Fruit fly (Drosophila melanogaster) whole organism, embryonic: ENCODE results near the gene Vajk3.

Experiments
- Blimp-1 ChIP-seq: fragments of 200-800 bp; sonication (Bioruptor generic); optimal IDR thresholded peaks from 3 replicates; lab custom pipeline; 2018; ENCODE audit warnings: missing biosample characterization, missing genetic modification characterization, mild to moderate bottlenecking, moderate library complexity, missing genetic modification reagents
- CG10209 ChIP-seq: fragments of 200-800 bp; sonication (Bioruptor generic); optimal IDR thresholded peaks from 3 replicates; lab custom pipeline; 2017; ENCODE audit warnings: missing biosample characterization, mild to moderate bottlenecking, missing genetic modification characterization, missing genetic modification reagents
- CG10274 ChIP-seq: fragments of 200-800 bp; sonication (Bioruptor generic); optimal IDR thresholded peaks from 3 replicates; lab custom pipeline; 2017; ENCODE audit warnings: missing biosample characterization, mild to moderate bottlenecking, missing genetic modification characterization
- CG10431 ChIP-seq: fragments of 200-800 bp; sonication (Bioruptor generic); optimal IDR thresholded peaks from 3 replicates; lab custom pipeline; 2018; ENCODE audit warnings: missing biosample characterization, mild to moderate bottlenecking, missing genetic modification characterization
- CG11085 ChIP-seq: fragments of 200-800 bp; sonication (Bioruptor generic); IDR thresholded peaks from 2 replicates; pipeline ENCODE4 v1.3.6; 2022; ENCODE audit warnings: missing biosample characterization, missing genetic modification characterization
- CG11696 ChIP-seq: fragments of 200-800 bp; sonication (Bioruptor generic); IDR thresholded peaks from 2 replicates; pipeline ENCODE4 v1.3.6; 2022; ENCODE audit warnings: missing biosample characterization, missing genetic modification characterization
- CG12071 ChIP-seq: fragments of 200-800 bp; sonication (Bioruptor generic); optimal IDR thresholded peaks from 3 replicates; lab custom pipeline; 2018; ENCODE audit warnings: missing biosample characterization, mild to moderate bottlenecking, missing genetic modification characterization
- CG12942 ChIP-seq: fragments of 200-800 bp; sonication (Bioruptor generic); optimal IDR thresholded peaks from 3 replicates; lab custom pipeline; 2016; ENCODE audit warnings: missing biosample characterization, missing genetic modification characterization
- CG13287 ChIP-seq: fragments of 200-800 bp; sonication (Bioruptor generic); IDR thresholded peaks from 2 replicates; pipeline ENCODE4 v1.3.6; 2022; ENCODE audit warnings: missing biosample characterization, missing genetic modification characterization; ENCODE audit not compliant: partially characterized antibody
- CG15479 ChIP-seq: fragments of 200-800 bp; sonication (Bioruptor generic); optimal IDR thresholded peaks from 3 replicates; lab custom pipeline; 2019; ENCODE audit warnings: missing biosample characterization, mild to moderate bottlenecking, missing genetic modification characterization, moderate library complexity
- CG16813 ChIP-seq: fragments of 200-800 bp; sonication (Bioruptor generic); IDR thresholded peaks from 3 replicates; pipeline ENCODE4 v1.3.6; 2022; ENCODE audit warnings: missing biosample characterization, missing genetic modification characterization; ENCODE audit not compliant: partially characterized antibody
- CG18011 ChIP-seq: fragments of 200-800 bp; sonication (Bioruptor generic); optimal IDR thresholded peaks from 2 replicates; lab custom pipeline; 2017; ENCODE audit warnings: missing biosample characterization, missing genetic modification characterization, mild to moderate bottlenecking, moderate library complexity, missing genotype
- CG2199 ChIP-seq: fragments of 200-800 bp; sonication (Bioruptor generic); IDR thresholded peaks from 3 replicates; pipeline ENCODE4 v1.3.6; 2022; ENCODE audit warnings: missing biosample characterization, missing genetic modification characterization
- CG30020 ChIP-seq: fragments of 200-800 bp; optimal IDR thresholded peaks from 2 replicates; lab custom pipeline; 2019; ENCODE audit warnings: missing biosample characterization, mild to moderate bottlenecking, missing genetic modification characterization, moderate library complexity
- CG32532 ChIP-seq: fragments of 200-800 bp; sonication (Bioruptor generic); IDR thresholded peaks from 2 replicates; pipeline ENCODE4 v1.3.6; 2022; ENCODE audit warnings: missing biosample characterization, missing genetic modification characterization
- CG33213 ChIP-seq: fragments of 200-800 bp; sonication (Bioruptor generic); optimal IDR thresholded peaks from 3 replicates; lab custom pipeline; 2016; ENCODE audit warnings: missing biosample characterization, missing genetic modification characterization
- CG3407 ChIP-seq: fragments of 200-800 bp; sonication (Bioruptor generic); optimal IDR thresholded peaks from 2 replicates; lab custom pipeline; 2018; ENCODE audit warnings: missing biosample characterization, mild to moderate bottlenecking, missing genetic modification characterization
- CG34376 ChIP-seq: fragments of 200-800 bp; sonication (Bioruptor generic); optimal IDR thresholded peaks from 2 replicates; lab custom pipeline; 2018; ENCODE audit warnings: missing biosample characterization, mild to moderate bottlenecking, missing genetic modification characterization
- CG5953 ChIP-seq: fragments of 200-800 bp; sonication (Bioruptor generic); IDR thresholded peaks from 2 replicates; pipeline ENCODE4 v1.3.6; 2022; ENCODE audit warnings: missing biosample characterization, missing genetic modification characterization
- CG7357 ChIP-seq: fragments of 200-800 bp; sonication (Bioruptor generic); IDR thresholded peaks from 3 replicates; pipeline ENCODE4 v1.3.6; 2022; ENCODE audit warnings: missing biosample characterization, missing genetic modification characterization
- CG9797 ChIP-seq: fragments of 200-800 bp; sonication (Bioruptor generic); optimal IDR thresholded peaks from 3 replicates; lab custom pipeline; 2018; ENCODE audit warnings: missing biosample characterization, mild to moderate bottlenecking, missing genetic modification characterization
- HHEX ChIP-seq: fragments of 200-800 bp; sonication (Bioruptor generic); optimal IDR thresholded peaks from 3 replicates; lab custom pipeline; 2017; ENCODE audit warnings: missing biosample characterization, mild to moderate bottlenecking, missing genetic modification characterization, missing genetic modification reagents
- HLHmδ ChIP-seq: fragments of 200-800 bp; sonication (Bioruptor generic); optimal IDR thresholded peaks from 2 replicates; lab custom pipeline; 2018; ENCODE audit warnings: missing biosample characterization, mild to moderate bottlenecking, missing genetic modification characterization, moderate library complexity
- Hmr ChIP-seq: fragments of 200-800 bp; sonication (Bioruptor generic); optimal IDR thresholded peaks from 3 replicates; lab custom pipeline; 2017; ENCODE audit warnings: mild to moderate bottlenecking, missing biosample characterization, missing genetic modification reagents, missing genetic modification characterization
- Jarid2 ChIP-seq: fragments of 200-800 bp; sonication (Bioruptor generic); optimal IDR thresholded peaks from 3 replicates; lab custom pipeline; 2017; ENCODE audit warnings: mild to moderate bottlenecking, missing biosample characterization, missing genetic modification reagents, missing genetic modification characterization
- Med ChIP-seq: fragments of 200-800 bp; sonication (Bioruptor generic); peaks from one replicate; lab custom pipeline; 2016; ENCODE audit warnings: missing biosample characterization, missing genetic modification characterization, mild to moderate bottlenecking, inconsistent platforms, moderate library complexity
- PHDP ChIP-seq: fragments of 200-800 bp; sonication (Bioruptor generic); optimal IDR thresholded peaks from 3 replicates; lab custom pipeline; 2018; ENCODE audit warnings: missing biosample characterization, mild to moderate bottlenecking, missing genetic modification characterization, moderate library complexity
- Trl ChIP-seq, 3 experiments: fragments of >200 bp in 2 of 3; fragments of 200-800 bp in 1 of 3; sonication (Bioruptor generic) in 1 of 3; optimal IDR thresholded peaks; 2 replicates in 1 of 3; 3 replicates in 2 of 3; lab custom pipeline; 2016 to 2017; ENCODE audit warnings: missing biosample characterization in 1 of 3, missing genetic modification characterization in 1 of 3
- bab2 ChIP-seq: fragments of 200-800 bp; sonication (Bioruptor generic); optimal IDR thresholded peaks from 2 replicates; lab custom pipeline; 2016; ENCODE audit warnings: missing biosample characterization, missing genetic modification characterization
- cad ChIP-seq: fragments of >200 bp; optimal IDR thresholded peaks from 2 replicates; lab custom pipeline; 2017; ENCODE audit warnings: missing biosample characterization, missing genetic modification characterization
- chinmo ChIP-seq: fragments of 200-800 bp; sonication (Bioruptor generic); IDR thresholded peaks from 4 replicates; pipeline ENCODE4 v1.3.6; 2022; ENCODE audit warnings: missing biosample characterization, missing genetic modification characterization; ENCODE audit not compliant: partially characterized antibody
- cwo ChIP-seq: fragments of 200-800 bp; sonication (Bioruptor generic); optimal IDR thresholded peaks from 3 replicates; lab custom pipeline; 2017; ENCODE audit warnings: missing biosample characterization, missing genetic modification characterization, mild to moderate bottlenecking, moderate library complexity, missing genetic modification reagents
- dan ChIP-seq: fragments of 200-800 bp; sonication (Bioruptor generic); IDR thresholded peaks from 2 replicates; pipeline ENCODE4 v1.3.6; 2022; ENCODE audit warnings: missing biosample characterization, missing genetic modification characterization
- exex ChIP-seq: fragments of 200-800 bp; sonication (Bioruptor generic); optimal IDR thresholded peaks from 4 replicates; lab custom pipeline; 2018; ENCODE audit warnings: missing biosample characterization, mild to moderate bottlenecking, missing genetic modification characterization, moderate library complexity
- fru ChIP-seq: fragments of >200 bp; optimal IDR thresholded peaks from 2 replicates; lab custom pipeline; 2017
- ftz-f1 ChIP-seq: fragments of 200-800 bp; sonication (Bioruptor generic); optimal IDR thresholded peaks from 2 replicates; lab custom pipeline; 2016; ENCODE audit warnings: missing biosample characterization, missing genetic modification characterization
- ken ChIP-seq: fragments of 200-800 bp; sonication (Bioruptor generic); IDR thresholded peaks from 3 replicates; pipeline ENCODE4 v1.3.6; 2022; ENCODE audit warnings: missing biosample characterization, missing genetic modification characterization
- mam ChIP-seq: fragments of 200-800 bp; sonication (Bioruptor generic); optimal IDR thresholded peaks from 3 replicates; lab custom pipeline; 2016; ENCODE audit warnings: missing biosample characterization, missing genetic modification characterization
- mirr ChIP-seq: fragments of 200-800 bp; sonication (Bioruptor generic); optimal IDR thresholded peaks from 3 replicates; lab custom pipeline; 2018; ENCODE audit warnings: missing biosample characterization, mild to moderate bottlenecking, missing genetic modification characterization
- org-1 ChIP-seq: fragments of 200-800 bp; sonication (Bioruptor generic); optimal IDR thresholded peaks from 2 replicates; lab custom pipeline; 2017; ENCODE audit warnings: missing biosample characterization, missing genetic modification characterization
- peb ChIP-seq: fragments of 200-800 bp; sonication (Bioruptor generic); IDR thresholded peaks from 2 replicates; pipeline ENCODE4 v1.3.6; 2022; ENCODE audit warnings: missing biosample characterization, missing genetic modification characterization
- pfk ChIP-seq: fragments of 200-800 bp; sonication (Bioruptor generic); optimal IDR thresholded peaks from 2 replicates; lab custom pipeline; 2018; ENCODE audit warnings: missing biosample characterization, mild to moderate bottlenecking, missing genetic modification characterization, moderate library complexity

The Vajk3 gene

DNA sequence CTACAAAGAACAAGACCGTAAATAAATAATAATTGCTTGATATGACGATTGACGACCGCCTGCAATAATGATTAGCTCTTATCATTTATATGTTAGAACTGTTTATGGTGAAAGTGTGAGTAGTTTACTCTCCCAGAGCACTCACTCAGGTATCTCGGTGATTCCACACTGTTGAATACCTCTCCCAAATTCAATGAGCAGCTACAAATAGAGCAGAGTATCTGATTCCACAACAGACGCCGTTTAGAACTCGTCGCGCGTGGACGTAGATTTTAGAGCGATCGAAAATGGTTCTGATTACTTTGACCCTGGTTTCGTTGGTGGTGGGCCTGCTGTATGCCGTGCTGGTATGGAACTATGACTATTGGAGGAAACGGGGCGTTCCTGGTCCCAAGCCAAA lies 29.8 kb upstream of the Vajk3 start, which contains the start of gene Cyp28a5:
Cyp28a5 (plus strand) TSS at position 230 of the 400 bp plus-strand sequence.
- TF ChIP-seq PHDP (tag; lab: Kevin White, UChicago): no peak
- TF ChIP-seq dan: no peak
- TF ChIP-seq bab2 (GFP tag; lab: Kevin White, UChicago): no peak
- no peak for TF ChIP-seq cad (GFP tag; lab: Kevin White, UChicago)
- TF ChIP-seq fru (lab: Kevin White, UChicago): no peak
- TF ChIP-seq CG16813 (GFP tag; lab: Robert Waterston, UW): no peak
- no peak for TF ChIP-seq CG10209 (GFP tag; lab: Kevin White, UChicago)
- TF ChIP-seq chinmo (GFP tag; lab: Robert Waterston, UW): peak; percentile 80; the same call in 1 of the 4 replicates
- TF ChIP-seq CG12071 (GFP tag; lab: Kevin White, UChicago): no peak
- TF ChIP-seq CG30020 (tag; lab: Kevin White, UChicago): no peak
- TF ChIP-seq CG10274: no peak
- TF ChIP-seq HHEX (GFP tag; lab: Kevin White, UChicago): no peak
- no peak for TF ChIP-seq CG13287 (GFP tag; lab: Robert Waterston, UW)
- peak; percentile 13 for TF ChIP-seq Blimp-1 (GFP tag; lab: Kevin White, UChicago)
- TF ChIP-seq CG9797: no peak
- TF ChIP-seq mam (GFP tag; lab: Kevin White, UChicago): no peak
- TF ChIP-seq HLHmδ (GFP tag; lab: Kevin White, UChicago): no peak
- TF ChIP-seq ftz-f1: peak; percentile 43
- no peak for TF ChIP-seq cwo (GFP tag; lab: Kevin White, UChicago)
- 0 out of 3 replicates have a peak, but pooled peaks have one; percentile 46 for TF ChIP-seq CG2199
- peak; percentile 12 for TF ChIP-seq mirr
- TF ChIP-seq CG15479 (GFP tag; lab: Kevin White, UChicago): no peak
- no peak for TF ChIP-seq Hmr
- TF ChIP-seq Jarid2 (GFP tag; lab: Kevin White, UChicago): peak; percentile 66
- TF ChIP-seq CG11696: no peak
- TF ChIP-seq exex (tag; lab: Kevin White, UChicago): peak; percentile 72
- peak; percentile 31 to 40 for TF ChIP-seq Trl (optimal IDR thresholded peaks at IDR 0.05; lab: Kevin White, UChicago)
- TF ChIP-seq Trl (GFP tag; optimal IDR thresholded peaks at IDR 0.05; lab: Kevin White, UChicago): no peak
- no peak for TF ChIP-seq CG11085 (GFP tag; lab: Robert Waterston, UW)
- no peak for TF ChIP-seq pfk
- TF ChIP-seq CG3407: no peak
- TF ChIP-seq ken: 0 out of 3 replicates have a peak, but pooled peaks have one; percentile 24
- no peak for TF ChIP-seq CG10431 (GFP tag; lab: Kevin White, UChicago)
- peak; percentile 76 for TF ChIP-seq Med (GFP tag; lab: Kevin White, UChicago)
- no peak for TF ChIP-seq CG5953
- TF ChIP-seq CG32532: peak; percentile 29; the same call in 1 of the 2 replicates
- TF ChIP-seq org-1: no peak
- no peak for TF ChIP-seq CG33213 (GFP tag; lab: Kevin White, UChicago)
- TF ChIP-seq CG7357 (GFP tag; lab: Robert Waterston, UW): no peak
- TF ChIP-seq peb (GFP tag; lab: Robert Waterston, UW): no peak
- TF ChIP-seq CG18011: no peak
- peak; percentile 36 for TF ChIP-seq CG34376
- no peak for TF ChIP-seq CG12942 (GFP tag; lab: Kevin White, UChicago)
